Worm (Caenorhabditis elegans) whole organism, L1 larva: ENCODE results near the gene ZK829.9.

Experiments
- C04F5.9 ChIP-seq: sonication (generic microtip); optimal IDR thresholded peaks from 2 replicates; lab custom pipeline; 2016; ENCODE audit warnings: missing genetic modification characterization, missing compliant biosample characterization
- C34B4.2 ChIP-seq: sonication (generic microtip); optimal IDR thresholded peaks from 2 replicates; lab custom pipeline; 2017; ENCODE audit warnings: mild to moderate bottlenecking, missing genetic modification characterization, missing compliant biosample characterization
- alr-1 ChIP-seq: fragments of 200-800 bp; sonication (Bioruptor generic); optimal IDR thresholded peaks from 2 replicates; lab custom pipeline; 2018; ENCODE audit warnings: borderline replicate concordance, mild to moderate bottlenecking, missing genetic modification characterization, missing compliant biosample characterization
- ama-1 ChIP-seq: fragments of 150-350 bp; optimal IDR thresholded peaks from 2 replicates; lab custom pipeline; 2014
- blmp-1 ChIP-seq: fragments of 150-350 bp; optimal IDR thresholded peaks from 2 replicates; lab custom pipeline; 2014; ENCODE audit warnings: missing biosample characterization, missing genetic modification characterization
- ceh-88 ChIP-seq: fragments of 200-800 bp; sonication (Bioruptor generic); IDR thresholded peaks from 2 replicates; pipeline ENCODE4 v1.3.6; 2022; ENCODE audit warnings: missing genetic modification characterization, missing compliant biosample characterization
- ces-1 ChIP-seq: fragments of 150-350 bp; optimal IDR thresholded peaks from 2 replicates; lab custom pipeline; 2014; ENCODE audit warnings: missing biosample characterization, missing genetic modification reagents, missing genetic modification characterization
- dsc-1 ChIP-seq: sonication (generic microtip); optimal IDR thresholded peaks from 2 replicates; lab custom pipeline; 2016; ENCODE audit warnings: mild to moderate bottlenecking, missing genetic modification characterization, missing compliant biosample characterization
- efl-1 ChIP-seq, 4 experiments: fragments of 150-350 bp; optimal IDR thresholded peaks in 3 of 4; peaks in 1 of 4; 1 replicate in 1 of 4; 2 replicates in 3 of 4; lab custom pipeline; 2014; ENCODE audit warnings: missing biosample characterization in 2 of 4, missing genetic modification characterization in 2 of 4, missing genetic modification reagents in 2 of 4
- efl-3 ChIP-seq: fragments of 200-800 bp; sonication (Bioruptor generic); optimal IDR thresholded peaks from 2 replicates; lab custom pipeline; 2018; ENCODE audit warnings: mild to moderate bottlenecking, missing genetic modification characterization, missing compliant biosample characterization
- egl-27 ChIP-seq, 2 experiments: fragments of 150-350 bp in 1 of 2; sonication (generic microtip); optimal IDR thresholded peaks; 3 replicates each; lab custom pipeline; 2017 to 2018; ENCODE audit warnings: missing biosample characterization in 2 of 2, missing genetic modification characterization in 2 of 2, missing genetic modification reagents in 2 of 2
- elt-2 ChIP-seq: sonication (generic microtip); optimal IDR thresholded peaks from 2 replicates; lab custom pipeline; 2016; ENCODE audit warnings: missing genetic modification characterization, mild to moderate bottlenecking, inconsistent platforms, missing compliant biosample characterization, missing genetic modification reagents
- elt-3 ChIP-seq, 6 experiments: fragments of 150-350 bp in 1 of 6; sonication (generic microtip); optimal IDR thresholded peaks; 2 replicates each; lab custom pipeline; 2017 to 2018; ENCODE audit warnings: missing biosample characterization in 6 of 6, missing genetic modification characterization in 6 of 6, inconsistent platforms in 1 of 6
- fkh-10 ChIP-seq: sonication (generic microtip); optimal IDR thresholded peaks from 2 replicates; lab custom pipeline; 2017; ENCODE audit warnings: missing biosample characterization, missing genetic modification reagents, missing genetic modification characterization
- fkh-4 ChIP-seq: sonication (generic microtip); optimal IDR thresholded peaks from 2 replicates; lab custom pipeline; 2016; ENCODE audit warnings: missing compliant biosample characterization, missing genetic modification characterization, borderline replicate concordance
- fkh-8 ChIP-seq: sonication (generic microtip); optimal IDR thresholded peaks from 2 replicates; lab custom pipeline; 2016; ENCODE audit warnings: mild to moderate bottlenecking, missing genetic modification characterization, missing compliant biosample characterization
- fos-1 ChIP-seq: fragments of 150-350 bp; optimal IDR thresholded peaks from 2 replicates; lab custom pipeline; 2014; ENCODE audit warnings: missing biosample characterization, missing genetic modification characterization
- grh-1 ChIP-seq: fragments of 200-800 bp; sonication (Bioruptor generic); IDR thresholded peaks from 2 replicates; pipeline ENCODE4 v1.3.6; 2022; ENCODE audit warnings: missing genetic modification reagents, missing genetic modification characterization, missing compliant biosample characterization
- hlh-17 ChIP-seq: fragments of 200-800 bp; sonication (Bioruptor generic); optimal IDR thresholded peaks from 2 replicates; lab custom pipeline; 2018; ENCODE audit warnings: missing genetic modification characterization, mild to moderate bottlenecking, missing compliant biosample characterization, moderate library complexity, borderline replicate concordance
- lin-13 ChIP-seq: fragments of 150-350 bp; optimal IDR thresholded peaks from 2 replicates; lab custom pipeline; 2014; ENCODE audit warnings: missing biosample characterization, missing genetic modification reagents, missing genetic modification characterization
- lin-14 ChIP-seq: fragments of 200-800 bp; sonication (Bioruptor generic); optimal IDR thresholded peaks from 2 replicates; lab custom pipeline; 2018; ENCODE audit warnings: mild to moderate bottlenecking, missing genetic modification characterization, moderate library complexity, missing compliant biosample characterization
- lin-35 ChIP-seq, 2 experiments: fragments of 150-350 bp; optimal IDR thresholded peaks; 2 replicates each; lab custom pipeline; 2014; ENCODE audit warnings: missing biosample characterization in 2 of 2, missing genetic modification characterization in 2 of 2, missing genetic modification reagents in 2 of 2
- lin-39 ChIP-seq: fragments of 150-350 bp; optimal IDR thresholded peaks from 2 replicates; lab custom pipeline; 2014; ENCODE audit warnings: missing biosample characterization, missing genetic modification reagents, missing genetic modification characterization
- lir-3 ChIP-seq: sonication (generic microtip); optimal IDR thresholded peaks from 2 replicates; lab custom pipeline; 2016; ENCODE audit warnings: mild to moderate bottlenecking, missing genetic modification characterization, moderate library complexity, missing compliant biosample characterization; ENCODE audit not compliant: poor library complexity
- lsy-2 ChIP-seq, 2 experiments: fragments of 150-350 bp; optimal IDR thresholded peaks; 2 replicates each; lab custom pipeline; 2014; ENCODE audit warnings: missing biosample characterization in 2 of 2, missing genetic modification characterization in 2 of 2
- mab-9 ChIP-seq: fragments of 200-800 bp; sonication (Bioruptor generic); IDR thresholded peaks from 2 replicates; pipeline ENCODE4 v1.3.6; 2022; ENCODE audit warnings: missing genetic modification reagents, missing genetic modification characterization, missing compliant biosample characterization
- mdl-1 ChIP-seq, 2 experiments: fragments of 150-350 bp; optimal IDR thresholded peaks; 2 replicates each; lab custom pipeline; 2014 to 2017; ENCODE audit warnings: missing biosample characterization in 2 of 2, missing genetic modification characterization in 2 of 2, inconsistent platforms in 1 of 2
- mef-2 ChIP-seq: fragments of 150-350 bp; optimal IDR thresholded peaks from 2 replicates; lab custom pipeline; 2014; ENCODE audit warnings: missing biosample characterization, missing genetic modification characterization
- mep-1 ChIP-seq: fragments of 150-350 bp; optimal IDR thresholded peaks from 2 replicates; lab custom pipeline; 2014; ENCODE audit warnings: missing biosample characterization, missing genetic modification characterization
- nhr-11 ChIP-seq: fragments of 150-350 bp; optimal IDR thresholded peaks from 2 replicates; lab custom pipeline; 2014; ENCODE audit warnings: missing biosample characterization, missing genetic modification characterization
- nhr-12 ChIP-seq: sonication (generic microtip); optimal IDR thresholded peaks from 2 replicates; lab custom pipeline; 2017; ENCODE audit warnings: missing biosample characterization, missing genetic modification characterization
- nhr-237 ChIP-seq: fragments of 150-350 bp; optimal IDR thresholded peaks from 2 replicates; lab custom pipeline; 2014; ENCODE audit warnings: missing biosample characterization, missing genetic modification characterization
- nhr-71 ChIP-seq: sonication (generic microtip); optimal IDR thresholded peaks from 2 replicates; lab custom pipeline; 2016; ENCODE audit warnings: mild to moderate bottlenecking, missing genetic modification characterization, moderate library complexity, missing compliant biosample characterization
- nhr-76 ChIP-seq: sonication (generic microtip); optimal IDR thresholded peaks from 2 replicates; lab custom pipeline; 2017; ENCODE audit warnings: missing biosample characterization, missing genetic modification characterization
- nhr-77 ChIP-seq: fragments of 150-350 bp; optimal IDR thresholded peaks from 2 replicates; lab custom pipeline; 2014; ENCODE audit warnings: missing biosample characterization, missing genetic modification characterization
- nhr-85 ChIP-seq: sonication (generic microtip); peaks from one replicate; lab custom pipeline; 2016; ENCODE audit warnings: missing genetic modification characterization, inconsistent platforms, missing compliant biosample characterization
- nhr-90 ChIP-seq: sonication (generic microtip); optimal IDR thresholded peaks from 2 replicates; lab custom pipeline; 2016; ENCODE audit warnings: mild to moderate bottlenecking, missing genetic modification characterization, missing compliant biosample characterization; ENCODE audit not compliant: poor library complexity
- pag-3 ChIP-seq: sonication (generic microtip); optimal IDR thresholded peaks from 2 replicates; lab custom pipeline; 2017; ENCODE audit warnings: missing genetic modification characterization, mild to moderate bottlenecking, missing compliant biosample characterization, antibody characterized with exemption, borderline replicate concordance; ENCODE audit not compliant: insufficient read depth
- pax-3 ChIP-seq: fragments of 200-800 bp; sonication (Bioruptor generic); optimal IDR thresholded peaks from 2 replicates; lab custom pipeline; 2018; ENCODE audit warnings: mild to moderate bottlenecking, missing genetic modification characterization, moderate library complexity, missing compliant biosample characterization
- pqm-1 ChIP-seq: sonication (generic microtip); optimal IDR thresholded peaks from 3 replicates; lab custom pipeline; 2017; ENCODE audit warnings: missing biosample characterization, missing genetic modification characterization
- rnt-1 ChIP-seq: sonication (generic microtip); optimal IDR thresholded peaks from 2 replicates; lab custom pipeline; 2016; ENCODE audit warnings: mild to moderate bottlenecking, missing genetic modification characterization, moderate library complexity, missing compliant biosample characterization
- snpc-4 ChIP-seq: fragments of 150-350 bp; optimal IDR thresholded peaks from 2 replicates; lab custom pipeline; 2014; ENCODE audit warnings: missing biosample characterization, missing genetic modification characterization
- snu-23 ChIP-seq: sonication (generic microtip); optimal IDR thresholded peaks from 2 replicates; lab custom pipeline; 2016; ENCODE audit warnings: missing genetic modification characterization, missing compliant biosample characterization
- tbx-2 ChIP-seq: sonication (generic microtip); optimal IDR thresholded peaks from 2 replicates; lab custom pipeline; 2016; ENCODE audit warnings: missing genetic modification characterization, missing compliant biosample characterization
- unc-130 ChIP-seq: fragments of 150-350 bp; optimal IDR thresholded peaks from 2 replicates; lab custom pipeline; 2017; ENCODE audit warnings: missing biosample characterization, missing genetic modification characterization, inconsistent platforms
- unc-62 ChIP-seq: fragments of 150-350 bp; optimal IDR thresholded peaks from 2 replicates; lab custom pipeline; 2014; ENCODE audit warnings: missing biosample characterization, missing genetic modification reagents, missing genetic modification characterization
- unc-86 ChIP-seq: sonication (generic microtip); optimal IDR thresholded peaks from 2 replicates; lab custom pipeline; 2016; ENCODE audit warnings: missing genetic modification characterization, missing compliant biosample characterization
- vab-15 ChIP-seq: sonication (generic microtip); optimal IDR thresholded peaks from 2 replicates; lab custom pipeline; 2017; ENCODE audit warnings: missing genotype, mild to moderate bottlenecking, missing genetic modification characterization, missing compliant biosample characterization
- ztf-4 ChIP-seq: fragments of 150-350 bp; optimal IDR thresholded peaks from 2 replicates; lab custom pipeline; 2014; ENCODE audit warnings: missing biosample characterization, missing genetic modification characterization

The ZK829.9 gene

ce11 chrIV:11956387-11956786 is 13.9 kb upstream of the ZK829.9 start (continued):
- peak; percentile 33 for TF ChIP-seq snpc-4 (tag; lab: Kevin White, UChicago)
- TF ChIP-seq grh-1 (GFP tag; lab: Robert Waterston, UW), result peak; percentile 87
- peak; percentile 69 for TF ChIP-seq nhr-11
- no peak for TF ChIP-seq nhr-12 (tag; lab: Kevin White, UChicago)
- TF ChIP-seq fkh-10, result no peak
- peak; percentile 93 for TF ChIP-seq blmp-1 (tag; lab: Kevin White, UChicago)
- TF ChIP-seq dsc-1 (tag; lab: Kevin White, UChicago), result peak; percentile 55
- peak; percentile 78 to 79 for TF ChIP-seq efl-1 (optimal IDR thresholded peaks at IDR 0.05; lab: Kevin White, UChicago)
- TF ChIP-seq efl-1 (GFP tag; optimal IDR thresholded peaks at IDR 0.05 in 1 of 2; lab: Kevin White, UChicago), result peak; percentile 42 to 96
- peak; percentile 93 for TF ChIP-seq mep-1 (tag; lab: Kevin White, UChicago)
- TF ChIP-seq lin-14 (GFP tag; lab: Kevin White, UChicago), result peak; percentile 99
- no peak for TF ChIP-seq ces-1 (GFP tag; lab: Kevin White, UChicago)
- TF ChIP-seq nhr-85 (tag; lab: Kevin White, UChicago), result peak; percentile 100
- TF ChIP-seq elt-2 (tag; lab: Kevin White, UChicago), result peak; percentile 70
- TF ChIP-seq egl-27 (tag; optimal IDR thresholded peaks at IDR 0.05; lab: Kevin White, UChicago), result peak; percentile 43 to 78
- TF ChIP-seq snu-23 (GFP tag; lab: Kevin White, UChicago), result peak; percentile 96
- peak; percentile 90 for TF ChIP-seq tbx-2

ce11 chrIV:11957074-11957473 is 13.3 kb upstream of the ZK829.9 start:
- TF ChIP-seq fkh-4 (tag; lab: Kevin White, UChicago) (no peak), dsc-1 (tag; lab: Kevin White, UChicago) (peak; percentile 4), mdl-1 (tag; optimal IDR thresholded peaks at IDR 0.05; lab: Kevin White, UChicago) (peak in 1 of 2 experiments; percentile 77), grh-1 (GFP tag; lab: Robert Waterston, UW) (no peak), unc-130 (peak; percentile 26), rnt-1 (tag; lab: Kevin White, UChicago) (peak; percentile 81), ztf-4 (tag; lab: Kevin White, UChicago) (no peak), pax-3 (no peak), pqm-1 (tag; lab: Kevin White, UChicago) (no peak), lin-39 (tag; lab: Kevin White, UChicago) (no peak), lir-3 (no peak), nhr-11 (no peak), C04F5.9 (tag; lab: Kevin White, UChicago) (no peak), mep-1 (tag; lab: Kevin White, UChicago) (peak; percentile 10), nhr-77 (peak; percentile 80), egl-27 (tag; optimal IDR thresholded peaks at IDR 0.05; lab: Kevin White, UChicago) (no peak), unc-62 (GFP tag; lab: Kevin White, UChicago) (no peak), ceh-88 (GFP tag; lab: Robert Waterston, UW) (no peak), ama-1 (no peak), snpc-4 (tag; lab: Kevin White, UChicago) (no peak), alr-1 (tag; lab: Kevin White, UChicago) (no peak), unc-86 (no peak), vab-15 (tag; lab: Kevin White, UChicago) (no peak), nhr-12 (tag; lab: Kevin White, UChicago) (no peak), fos-1 (tag; lab: Kevin White, UChicago) (no peak), mef-2 (tag; lab: Kevin White, UChicago) (no peak), pag-3 (no peak), lin-35 (GFP tag; optimal IDR thresholded peaks at IDR 0.05; lab: Kevin White, UChicago) (peak in 1 of 2 experiments; percentile 5), efl-3 (GFP tag; lab: Kevin White, UChicago) (no peak), nhr-76 (tag; lab: Kevin White, UChicago) (no peak), C34B4.2 (tag; lab: Kevin White, UChicago) (no peak), nhr-85 (tag; lab: Kevin White, UChicago) (no peak), fkh-8 (tag; lab: Kevin White, UChicago) (no peak), lin-14 (GFP tag; lab: Kevin White, UChicago) (peak; percentile 65), hlh-17 (GFP tag; lab: Kevin White, UChicago) (no peak), elt-3 (tag; optimal IDR thresholded peaks at IDR 0.05; lab: Kevin White, UChicago) (no peak), fkh-10 (no peak), nhr-90 (tag; lab: Kevin White, UChicago) (no peak), mab-9 (GFP tag; lab: Robert Waterston, UW) (no peak), lsy-2 (tag; optimal IDR thresholded peaks at IDR 0.05; lab: Kevin White, UChicago) (peak; percentile 3 to 6), lin-13 (GFP tag; lab: Kevin White, UChicago) (no peak), nhr-71 (peak; percentile 47), nhr-237 (tag; lab: Kevin White, UChicago) (no peak)
